Worm (Caenorhabditis elegans) whole organism, young adult: ENCODE data around the gene fbxa-84.

ENCODE experiments used
- F57A8.1 ChIP-seq: fragments of 200-800 bp; sonication (Bioruptor generic); optimal IDR thresholded peaks from 2 replicates; lab custom pipeline; 2018; ENCODE audit warnings: mild to moderate bottlenecking, missing genetic modification characterization, moderate library complexity, missing compliant biosample characterization
- ztf-26 ChIP-seq: sonication (generic microtip); optimal IDR thresholded peaks from 2 replicates; lab custom pipeline; 2017; ENCODE audit warnings: missing genetic modification characterization, missing compliant biosample characterization

The fbxa-84 gene

DNA sequence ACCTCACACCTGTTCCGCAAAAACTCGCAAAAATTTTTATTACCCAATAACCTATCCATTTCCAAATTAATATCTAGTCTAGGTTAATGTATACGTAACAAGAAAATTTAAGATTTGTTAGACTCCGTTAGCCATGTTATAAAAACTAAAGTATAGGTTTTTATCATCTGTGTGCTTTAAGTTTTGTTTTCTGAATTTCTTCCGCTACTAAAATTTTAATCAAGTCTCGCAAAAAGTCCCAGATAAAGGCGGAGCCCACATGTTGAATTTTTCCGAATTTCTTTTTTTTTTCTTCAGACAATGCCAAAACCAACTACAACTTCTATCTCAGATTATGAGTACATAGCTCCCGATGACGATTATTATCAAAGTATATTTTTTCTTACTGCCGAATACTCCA, 50.0 kb downstream of the fbxa-84 start, which contains the start of gene srw-13 (continued):
- TF ChIP-seq F57A8.1 (no peak), ztf-26 (no peak)
